Fruit fly (Drosophila melanogaster): Measurements from ENCODE around the gene CG7910.

Gene CG7910

DNA sequence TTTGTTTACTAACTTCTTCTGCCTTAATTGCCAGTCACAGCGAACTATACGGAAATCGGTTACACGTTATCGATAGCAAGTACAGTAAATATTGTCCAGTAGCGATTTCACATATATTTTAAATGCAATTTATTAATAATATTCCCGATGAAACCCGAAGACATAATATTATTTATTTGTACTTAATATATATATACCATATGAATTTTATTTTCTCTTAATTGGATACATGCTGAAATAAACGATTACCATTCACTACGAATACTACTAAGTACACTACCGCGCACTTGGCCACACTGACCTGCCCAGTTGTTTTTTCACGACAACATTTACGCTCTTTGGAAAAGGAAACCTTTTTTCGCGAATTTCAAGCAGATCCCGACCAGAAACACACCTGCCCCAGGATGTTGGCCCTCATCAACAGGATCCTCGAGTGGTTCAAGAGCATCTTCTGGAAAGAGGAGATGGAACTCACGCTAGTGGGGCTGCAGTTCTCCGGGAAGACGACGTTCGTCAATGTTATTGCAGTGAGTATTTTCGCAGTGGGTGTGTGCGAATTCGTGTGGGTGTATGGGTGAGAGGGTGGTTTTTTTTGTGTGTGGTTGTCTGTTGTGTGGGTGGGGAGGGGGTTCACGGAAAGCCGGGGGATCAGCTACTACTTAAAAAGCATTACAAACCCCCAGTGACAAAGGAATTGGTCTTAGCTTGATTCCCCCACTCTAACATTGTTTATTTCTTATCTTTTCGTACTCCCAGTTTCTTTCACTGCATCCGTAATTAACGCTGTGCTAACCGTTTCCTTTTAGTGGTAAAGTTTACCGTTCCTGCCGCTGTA, 39.5 kb downstream of the CG7910 start, which contains the start of the genes CG9667 and Arl8 (continued):
- TF ChIP-seq CG11294 (GFP tag; IDR thresholded peaks at IDR 0.05) (no peak), fd85E (GFP tag; optimal IDR thresholded peaks at IDR 0.05) (no peak), CG31627 (GFP tag; optimal IDR thresholded peaks at IDR 0.05) (peak; percentile 40), acj6 (GFP tag; optimal IDR thresholded peaks at IDR 0.05) (peak; percentile 54), fkh (GFP tag; optimal IDR thresholded peaks at IDR 0.05) (peak; percentile 37), svp (GFP tag) (peak; percentile 71), net (GFP tag; optimal IDR thresholded peaks at IDR 0.05) (peak; percentile 24), CG8632 (GFP tag; optimal IDR thresholded peaks at IDR 0.05) (peak; percentile 20), CG7368 (GFP tag; optimal IDR thresholded peaks at IDR 0.05) (peak; percentile 35), CG9139 (GFP tag; optimal IDR thresholded peaks at IDR 0.05) (peak; percentile 14), eg (GFP tag; IDR thresholded peaks at IDR 0.05) (peak; percentile 42; the same call in 2 of the 3 replicates), topi (GFP tag; optimal IDR thresholded peaks at IDR 0.05) (peak; percentile 37), CG11902 (GFP tag; optimal IDR thresholded peaks at IDR 0.05) (peak; percentile 38), Hr4 (GFP tag; optimal IDR thresholded peaks at IDR 0.05) (peak; percentile 35), CG10631 (GFP tag; optimal IDR thresholded peaks at IDR 0.05) (peak; percentile 61), cyc (GFP tag; optimal IDR thresholded peaks at IDR 0.05) (peak; percentile 44), CG3919 (GFP tag; optimal IDR thresholded peaks at IDR 0.05) (peak; percentile 23), OdsH (GFP tag; optimal IDR thresholded peaks at IDR 0.05) (peak; percentile 51), CG6276 (GFP tag; optimal IDR thresholded peaks at IDR 0.05) (no peak)

DNA sequence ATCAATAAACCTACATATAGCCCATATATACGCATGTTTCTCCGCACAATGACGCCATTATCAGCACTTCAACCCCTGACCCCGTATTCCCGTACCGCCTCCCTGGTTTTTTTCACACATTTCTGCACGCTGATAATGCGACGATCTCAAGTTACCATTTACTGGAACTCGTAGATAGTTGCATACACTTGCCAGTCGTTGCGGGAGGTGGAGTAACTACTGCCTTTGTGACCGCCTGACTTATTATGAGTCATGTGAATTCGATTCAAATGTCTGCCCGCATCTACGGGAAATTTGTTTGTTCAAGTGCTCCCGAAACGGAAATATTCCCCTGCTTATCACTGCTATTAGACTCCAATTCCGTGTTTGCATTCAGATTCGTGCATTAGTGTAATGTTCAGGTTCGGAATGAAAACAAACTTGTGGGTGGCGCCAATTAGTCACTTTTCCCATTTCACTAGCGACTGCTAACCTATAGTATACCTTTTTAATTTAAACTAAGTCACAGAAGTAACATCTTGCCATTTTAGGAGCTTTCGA, 40.2 kb downstream of the CG7910 start:
- TF ChIP-seq CG11762 (GFP tag; optimal IDR thresholded peaks at IDR 0.05; ENCODE audit: insufficient read depth): no peak
- TF ChIP-seq Hr39 (GFP tag; optimal IDR thresholded peaks at IDR 0.05): no peak
- peak in 1 of 2 experiments; percentile 2 for TF ChIP-seq ss (GFP tag; optimal IDR thresholded peaks at IDR 0.05)
- TF ChIP-seq svp (GFP tag): peak; percentile 97
- no peak for TF ChIP-seq Ets21C (GFP tag; optimal IDR thresholded peaks at IDR 0.05)
- no peak for TF ChIP-seq achi (GFP tag; optimal IDR thresholded peaks at IDR 0.05)

DNA sequence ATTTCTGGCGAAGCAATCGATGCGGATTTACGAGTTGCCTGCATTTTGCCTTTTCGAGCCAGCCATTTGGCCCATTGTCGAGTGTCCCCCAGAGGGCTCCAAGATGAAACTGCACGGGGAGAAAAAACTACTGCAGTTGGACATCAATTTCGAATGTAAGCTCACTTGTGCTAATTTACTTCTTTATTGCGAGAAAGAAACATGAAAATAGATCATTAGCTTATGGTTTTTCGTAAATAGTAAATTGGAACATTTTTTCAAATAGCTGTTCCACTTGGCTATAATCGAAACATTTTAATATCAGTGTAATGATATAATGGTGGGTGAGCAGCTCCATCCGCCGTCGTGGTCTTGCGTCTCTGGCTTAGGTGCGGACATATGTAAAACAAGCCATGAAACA, 45.3 kb downstream of the CG7910 start:
- TF ChIP-seq fkh (GFP tag; optimal IDR thresholded peaks at IDR 0.05) (no peak), CG3032 (tag; optimal IDR thresholded peaks at IDR 0.05) (peak; percentile 6), CG16779 (tag; optimal IDR thresholded peaks at IDR 0.05) (no peak), spab (GFP tag; optimal IDR thresholded peaks at IDR 0.05) (peak; percentile 8), OdsH (GFP tag; optimal IDR thresholded peaks at IDR 0.05) (no peak), ss (GFP tag; optimal IDR thresholded peaks at IDR 0.05) (no peak), Ets96B (tag; optimal IDR thresholded peaks at IDR 0.05) (peak; percentile 33), achi (GFP tag; optimal IDR thresholded peaks at IDR 0.05) (no peak), CG10631 (GFP tag; optimal IDR thresholded peaks at IDR 0.05) (no peak), CG8632 (GFP tag; optimal IDR thresholded peaks at IDR 0.05) (no peak), CG15336 (GFP tag; IDR thresholded peaks at IDR 0.05) (no peak), acj6 (GFP tag; optimal IDR thresholded peaks at IDR 0.05) (no peak), pdm3 (GFP tag; optimal IDR thresholded peaks at IDR 0.05) (peak; percentile 19), CG6792 (GFP tag; optimal IDR thresholded peaks at IDR 0.05) (peak; percentile 24), CG9139 (GFP tag; optimal IDR thresholded peaks at IDR 0.05) (no peak), Smox (GFP tag; optimal IDR thresholded peaks at IDR 0.05) (peak; percentile 23), CG11294 (GFP tag; IDR thresholded peaks at IDR 0.05) (no peak), dsx (GFP tag; optimal IDR thresholded peaks at IDR 0.05; ENCODE audit: poor library complexity, severe bottlenecking) (no peak), salr (GFP tag; optimal IDR thresholded peaks at IDR 0.05) (no peak), Ets21C (GFP tag; optimal IDR thresholded peaks at IDR 0.05) (no peak), CG11762 (GFP tag; optimal IDR thresholded peaks at IDR 0.05; ENCODE audit: insufficient read depth) (no peak), Sox14 (GFP tag; optimal IDR thresholded peaks at IDR 0.05) (no peak), CG6854 (GFP tag; optimal IDR thresholded peaks at IDR 0.05) (no peak), CG1621 (tag; optimal IDR thresholded peaks at IDR 0.05) (no peak), cyc (GFP tag; optimal IDR thresholded peaks at IDR 0.05) (peak; percentile 41), CG34406 (GFP tag; optimal IDR thresholded peaks at IDR 0.05) (no peak), net (GFP tag; optimal IDR thresholded peaks at IDR 0.05) (no peak), Blimp-1 (GFP tag; optimal IDR thresholded peaks at IDR 0.05) (no peak), Eip78C (GFP tag) (peak; percentile 77), Hr4 (GFP tag; optimal IDR thresholded peaks at IDR 0.05) (no peak), topi (GFP tag; optimal IDR thresholded peaks at IDR 0.05) (peak; percentile 37), CG8119 (GFP tag; IDR thresholded peaks at IDR 0.05) (no peak), svp (GFP tag) (peak; percentile 76), CG6808 (GFP tag; optimal IDR thresholded peaks at IDR 0.05) (peak; percentile 9), Hr38 (GFP tag; optimal IDR thresholded peaks at IDR 0.05) (no peak), CG4318 (GFP tag; optimal IDR thresholded peaks at IDR 0.05) (no peak)
